Worm (Caenorhabditis elegans): ENCODE data around the gene pph-6.
A peak's percentile ranks its signal among the peaks of the same experiment; 100 is the strongest.

pph-6 gene

DNA sequence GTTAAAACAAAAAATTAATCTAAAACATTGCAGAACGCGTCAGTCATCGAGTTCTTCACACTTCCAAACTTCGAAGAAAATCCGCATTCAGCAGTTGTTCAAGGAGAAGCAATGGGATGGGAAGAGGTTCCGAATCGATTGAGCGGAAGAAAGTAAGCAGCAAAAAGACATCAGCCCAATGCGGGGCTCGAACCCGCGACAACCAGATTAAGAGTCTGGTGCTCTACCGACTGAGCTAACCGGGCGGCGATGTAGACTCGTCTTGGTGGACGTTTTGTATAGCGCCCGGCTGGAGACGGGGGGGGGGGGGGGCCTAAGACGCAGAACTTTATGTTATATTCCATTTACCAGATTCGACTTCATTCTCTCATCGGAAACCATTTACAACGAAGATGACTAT is 34.8 kb upstream of the pph-6 start (continued):
- TF ChIP-seq tbp1 (GFP tag; optimal IDR thresholded peaks at IDR 0.05), result peak; percentile 90
- peak; percentile 20 for TF ChIP-seq attf-5 (GFP tag; optimal IDR thresholded peaks at IDR 0.05)
- no peak for TF ChIP-seq C06A6.2 (GFP tag; conservative IDR thresholded peaks at IDR 0.05)
- TF ChIP-seq hlh-12 (tag; optimal IDR thresholded peaks at IDR 0.05), result no peak
- TF ChIP-seq K11D2.4 (GFP tag; IDR thresholded peaks at IDR 0.05), result no peak
- no peak for TF ChIP-seq nhr-179 (tag; optimal IDR thresholded peaks at IDR 0.05)
- no peak for TF ChIP-seq ceh-27 (GFP tag; optimal IDR thresholded peaks at IDR 0.05)
- no peak for TF ChIP-seq tlf-1 (GFP tag; optimal IDR thresholded peaks at IDR 0.05)
- TF ChIP-seq snpc-1.3 (tag; optimal IDR thresholded peaks at IDR 0.05; ENCODE audit: insufficient read depth), result no peak
- no peak for TF ChIP-seq let-526 (GFP tag; IDR thresholded peaks at IDR 0.05)
- no peak for TF ChIP-seq ztf-28 (GFP tag; IDR thresholded peaks at IDR 0.05)
- peak; percentile 74; the same call in 1 of the 2 replicates for TF ChIP-seq dox-1 (GFP tag; IDR thresholded peaks at IDR 0.05)
- TF ChIP-seq T07F8.4 (tag; optimal IDR thresholded peaks at IDR 0.05), result no peak
- no peak for TF ChIP-seq F57A8.1 (GFP tag; optimal IDR thresholded peaks at IDR 0.05)
- peak; percentile 22 for TF ChIP-seq him-1 (tag; optimal IDR thresholded peaks at IDR 0.05)
- TF ChIP-seq F37B4.10 (GFP tag; IDR thresholded peaks at IDR 0.05), result no peak
- TF ChIP-seq xnd-1 (tag; optimal IDR thresholded peaks at IDR 0.05), result no peak
- TF ChIP-seq attf-3 (GFP tag; conservative IDR thresholded peaks at IDR 0.05), result no peak
- TF ChIP-seq ccch-3 (GFP tag; optimal IDR thresholded peaks at IDR 0.05), result no peak
- no peak for TF ChIP-seq ceh-58 (GFP tag; IDR thresholded peaks at IDR 0.05)
- no peak for TF ChIP-seq lin-40 (tag; optimal IDR thresholded peaks at IDR 0.05)
- TF ChIP-seq zfh-2 (GFP tag; conservative IDR thresholded peaks at IDR 0.05), result peak; percentile 75
- TF ChIP-seq ets-4 (GFP tag; optimal IDR thresholded peaks at IDR 0.05), result no peak
- TF ChIP-seq mel-28 (tag; optimal IDR thresholded peaks at IDR 0.05; ENCODE audit: borderline replicate concordance), result no peak
- peak; percentile 55 for TF ChIP-seq rpc-1 (optimal IDR thresholded peaks at IDR 0.05)
- peak; percentile 71 for TF ChIP-seq rpc-1 (tag; optimal IDR thresholded peaks at IDR 0.05)
- TF ChIP-seq pbrm-1 (GFP tag; IDR thresholded peaks at IDR 0.05), result peak; percentile 69; the same call in 1 of the 2 replicates
- TF ChIP-seq pha-4 (tag; optimal IDR thresholded peaks at IDR 0.05), result no peak
- no peak for TF ChIP-seq C17E4.6 (GFP tag; IDR thresholded peaks at IDR 0.05)
- TF ChIP-seq Y53G8AR.9 (GFP tag; conservative IDR thresholded peaks at IDR 0.05), result no peak
- no peak for TF ChIP-seq F23B12.7 (tag; optimal IDR thresholded peaks at IDR 0.05; ENCODE audit: insufficient read depth)
- no peak for TF ChIP-seq Y95B8A.8 (GFP tag; IDR thresholded peaks at IDR 0.05)
- no peak for TF ChIP-seq aptf-2 (GFP tag; conservative IDR thresholded peaks at IDR 0.05)
- TF ChIP-seq hlh-26 (GFP tag; conservative IDR thresholded peaks at IDR 0.05), result no peak
- no peak for TF ChIP-seq D2030.7 (GFP tag; IDR thresholded peaks at IDR 0.05)
- no peak for TF ChIP-seq egl-18 (GFP tag; IDR thresholded peaks at IDR 0.05)
- TF ChIP-seq unc-130 (GFP tag; optimal IDR thresholded peaks at IDR 0.05), result no peak
- TF ChIP-seq nhr-90 (tag; optimal IDR thresholded peaks at IDR 0.05), result peak; percentile 7
- no peak for TF ChIP-seq cebp-2 (GFP tag; IDR thresholded peaks at IDR 0.05)
- peak; percentile 32 for TF ChIP-seq lin-54 (GFP tag; optimal IDR thresholded peaks at IDR 0.05)
- TF ChIP-seq snpc-3.4 (tag; optimal IDR thresholded peaks at IDR 0.05), result no peak
- no peak for TF ChIP-seq mes-4 (tag; optimal IDR thresholded peaks at IDR 0.05)
- TF ChIP-seq ztf-22 (GFP tag; optimal IDR thresholded peaks at IDR 0.05), result no peak
- no peak for TF ChIP-seq F57C9.4 (tag; optimal IDR thresholded peaks at IDR 0.05)
- TF ChIP-seq lag-1 (GFP tag; IDR thresholded peaks at IDR 0.05), result no peak
- no peak for TF ChIP-seq Y67H2A.10 (GFP tag; conservative IDR thresholded peaks at IDR 0.05)
- TF ChIP-seq efl-1 (GFP tag; optimal IDR thresholded peaks at IDR 0.05), result no peak
- peak; percentile 64 for TF ChIP-seq mcd-1 (GFP tag; IDR thresholded peaks at IDR 0.05)
- no peak for TF ChIP-seq madf-8 (GFP tag; conservative IDR thresholded peaks at IDR 0.05)
- peak; percentile 71 for TF ChIP-seq B0261.1 (tag; optimal IDR thresholded peaks at IDR 0.05)

Data from whole organism, young adult.